Fruit fly (Drosophila melanogaster) whole organism, embryonic: ENCODE results near the gene Frmd5.

ENCODE experiments used
- Atf-2 ChIP-seq: fragments of 200-800 bp; sonication (Bioruptor generic); optimal IDR thresholded peaks from 2 replicates; lab custom pipeline; 2016; ENCODE audit warnings: missing biosample characterization, missing genetic modification characterization
- Awh ChIP-seq: fragments of 200-800 bp; sonication (Bioruptor generic); IDR thresholded peaks from 2 replicates; pipeline ENCODE4, ENCODE4 v1.3.6; 2022; ENCODE audit warnings: missing biosample characterization, missing genetic modification characterization
- CG10959 ChIP-seq: fragments of 200-800 bp; sonication (Bioruptor generic); IDR thresholded peaks from 2 replicates; pipeline ENCODE4 v1.3.6; 2022; ENCODE audit warnings: missing biosample characterization, missing genetic modification characterization
- CG11560 ChIP-seq: fragments of 200-800 bp; sonication (Bioruptor generic); IDR thresholded peaks from 3 replicates; pipeline ENCODE4 v1.3.6; 2022; ENCODE audit warnings: missing biosample characterization, missing genetic modification characterization
- CG13775 ChIP-seq: fragments of 200-800 bp; sonication (Bioruptor generic); optimal IDR thresholded peaks from 3 replicates; lab custom pipeline; 2017; ENCODE audit warnings: missing biosample characterization, mild to moderate bottlenecking, missing genetic modification characterization
- CG14965 ChIP-seq: fragments of 200-800 bp; sonication (Bioruptor generic); optimal IDR thresholded peaks from 2 replicates; lab custom pipeline; 2016; ENCODE audit warnings: missing biosample characterization, missing genetic modification characterization, borderline replicate concordance
- CG17361 ChIP-seq: fragments of 200-800 bp; sonication (Bioruptor generic); IDR thresholded peaks from 3 replicates; pipeline ENCODE4 v1.3.6; 2022; ENCODE audit warnings: missing biosample characterization, missing genetic modification characterization
- CG17568 ChIP-seq: fragments of 200-800 bp; sonication (Bioruptor generic); optimal IDR thresholded peaks from 2 replicates; lab custom pipeline; 2018; ENCODE audit warnings: missing biosample characterization, mild to moderate bottlenecking, missing genetic modification characterization, moderate library complexity
- CG17912 ChIP-seq: fragments of 200-800 bp; sonication (Bioruptor generic); optimal IDR thresholded peaks from 2 replicates; lab custom pipeline; 2018; ENCODE audit warnings: missing biosample characterization, mild to moderate bottlenecking, missing genetic modification characterization
- CG31388 ChIP-seq: fragments of 200-800 bp; sonication (Bioruptor generic); optimal IDR thresholded peaks from 2 replicates; lab custom pipeline; 2016; ENCODE audit warnings: missing biosample characterization, missing genetic modification characterization
- CG31441 ChIP-seq: fragments of 200-800 bp; sonication (Bioruptor generic); IDR thresholded peaks from 2 replicates; pipeline ENCODE4 v1.3.6; 2022; ENCODE audit warnings: missing biosample characterization, missing genetic modification characterization
- CG42726 ChIP-seq: fragments of 200-800 bp; sonication (Bioruptor generic); IDR thresholded peaks from 2 replicates; pipeline ENCODE4 v1.3.6; 2022; ENCODE audit warnings: missing biosample characterization, missing genetic modification characterization; ENCODE audit not compliant: partially characterized antibody
- CG5953 ChIP-seq: fragments of 200-800 bp; sonication (Bioruptor generic); IDR thresholded peaks from 2 replicates; pipeline ENCODE4 v1.3.6; 2022; ENCODE audit warnings: missing biosample characterization, missing genetic modification characterization
- CG6813 ChIP-seq: fragments of 200-800 bp; sonication (Bioruptor generic); optimal IDR thresholded peaks from 2 replicates; lab custom pipeline; 2017; ENCODE audit warnings: missing biosample characterization, missing genetic modification characterization, mild to moderate bottlenecking, moderate library complexity, missing genetic modification reagents
- CG7372 ChIP-seq: fragments of 200-800 bp; sonication (Bioruptor generic); IDR thresholded peaks from 2 replicates; pipeline ENCODE4 v1.3.6; 2022; ENCODE audit warnings: missing biosample characterization, missing genetic modification characterization
- CG7839 ChIP-seq: fragments of 200-800 bp; sonication (Bioruptor generic); optimal IDR thresholded peaks from 3 replicates; lab custom pipeline; 2018; ENCODE audit warnings: missing biosample characterization, mild to moderate bottlenecking, missing genetic modification characterization, moderate library complexity
- D19A ChIP-seq: fragments of 200-800 bp; optimal IDR thresholded peaks from 3 replicates; lab custom pipeline; 2019; ENCODE audit warnings: missing biosample characterization, mild to moderate bottlenecking, missing genetic modification characterization, moderate library complexity
- Dp ChIP-seq: fragments of 200-800 bp; sonication (Bioruptor generic); optimal IDR thresholded peaks from 2 replicates; lab custom pipeline; 2018; ENCODE audit warnings: missing biosample characterization, mild to moderate bottlenecking, missing genetic modification characterization, moderate library complexity
- Meics ChIP-seq: fragments of 200-800 bp; sonication (Bioruptor generic); optimal IDR thresholded peaks from 2 replicates; lab custom pipeline; 2017; ENCODE audit warnings: missing biosample characterization, mild to moderate bottlenecking, missing genetic modification characterization
- Oaz ChIP-seq: fragments of 200-800 bp; sonication (Bioruptor generic); IDR thresholded peaks from 2 replicates; pipeline ENCODE4 v1.3.6; 2022; ENCODE audit warnings: missing biosample characterization, missing genetic modification characterization
- Sox102F ChIP-seq: fragments of 200-800 bp; sonication (Bioruptor generic); optimal IDR thresholded peaks from 2 replicates; lab custom pipeline; 2018; ENCODE audit warnings: missing biosample characterization, mild to moderate bottlenecking, missing genetic modification characterization, moderate library complexity
- TFAM ChIP-seq: fragments of 200-800 bp; sonication (Bioruptor generic); optimal IDR thresholded peaks from 2 replicates; lab custom pipeline; 2017; ENCODE audit warnings: missing biosample characterization, missing genetic modification characterization, inconsistent platforms
- Trl ChIP-seq, 3 experiments: fragments of >200 bp in 2 of 3; fragments of 200-800 bp in 1 of 3; sonication (Bioruptor generic) in 1 of 3; optimal IDR thresholded peaks; 2 replicates in 1 of 3; 3 replicates in 2 of 3; lab custom pipeline; 2016 to 2017; ENCODE audit warnings: missing biosample characterization in 1 of 3, missing genetic modification characterization in 1 of 3
- ash1 ChIP-seq: fragments of 200-800 bp; sonication (Bioruptor generic); optimal IDR thresholded peaks from 2 replicates; lab custom pipeline; 2018; ENCODE audit warnings: missing biosample characterization, mild to moderate bottlenecking, missing genetic modification characterization
- br ChIP-seq: fragments of >200 bp; optimal IDR thresholded peaks from 2 replicates; lab custom pipeline; 2017
- cato ChIP-seq: fragments of 200-800 bp; sonication (Bioruptor generic); optimal IDR thresholded peaks from 2 replicates; lab custom pipeline; 2016; ENCODE audit warnings: missing biosample characterization, missing genetic modification characterization, borderline replicate concordance
- chif ChIP-seq, 2 experiments: fragments of 200-800 bp; sonication (Bioruptor generic); optimal IDR thresholded peaks; 3 replicates each; lab custom pipeline; 2016; ENCODE audit warnings: missing biosample characterization in 2 of 2, missing genetic modification characterization in 2 of 2
- danr ChIP-seq: fragments of 200-800 bp; sonication (Bioruptor generic); IDR thresholded peaks from 2 replicates; pipeline ENCODE4 v1.3.6; 2022; ENCODE audit warnings: missing biosample characterization, missing genetic modification characterization
- dmrt99B ChIP-seq: fragments of 200-800 bp; sonication (Bioruptor generic); optimal IDR thresholded peaks from 2 replicates; lab custom pipeline; 2018; ENCODE audit warnings: missing biosample characterization, mild to moderate bottlenecking, missing genetic modification characterization, moderate library complexity
- ewg ChIP-seq: fragments of 200-800 bp; sonication (Bioruptor generic); optimal IDR thresholded peaks from 3 replicates; lab custom pipeline; 2017; ENCODE audit warnings: mild to moderate bottlenecking, missing biosample characterization, missing genetic modification reagents, missing genetic modification characterization
- fd3F ChIP-seq: fragments of 200-800 bp; sonication (Bioruptor generic); optimal IDR thresholded peaks from 2 replicates; lab custom pipeline; 2018; ENCODE audit warnings: missing biosample characterization, mild to moderate bottlenecking, missing genetic modification characterization, moderate library complexity
- fd96Cb ChIP-seq: fragments of 200-800 bp; sonication (Bioruptor generic); optimal IDR thresholded peaks from 2 replicates; lab custom pipeline; 2018; ENCODE audit warnings: missing biosample characterization, mild to moderate bottlenecking, missing genetic modification characterization, moderate library complexity
- fru ChIP-seq: fragments of >200 bp; optimal IDR thresholded peaks from 2 replicates; lab custom pipeline; 2017
- gce ChIP-seq: fragments of 200-800 bp; sonication (Bioruptor generic); IDR thresholded peaks from 3 replicates; pipeline ENCODE4 v1.3.6; 2022; ENCODE audit warnings: missing biosample characterization, missing genetic modification characterization
- gem ChIP-seq: fragments of 200-800 bp; sonication (Bioruptor generic); optimal IDR thresholded peaks from 2 replicates; lab custom pipeline; 2019; ENCODE audit warnings: missing biosample characterization, mild to moderate bottlenecking, missing genetic modification characterization, moderate library complexity
- gfzf ChIP-seq: fragments of 200-800 bp; sonication (Bioruptor generic); optimal IDR thresholded peaks from 2 replicates; lab custom pipeline; 2016; ENCODE audit warnings: missing biosample characterization, mild to moderate bottlenecking, missing genetic modification characterization, moderate library complexity
- hbn ChIP-seq: fragments of 200-800 bp; sonication (Bioruptor generic); IDR thresholded peaks from 2 replicates; pipeline ENCODE4 v1.3.6; 2022; ENCODE audit warnings: missing biosample characterization, missing genetic modification characterization; ENCODE audit not compliant: partially characterized antibody
- hth ChIP-seq: fragments of >200 bp; optimal IDR thresholded peaks from 2 replicates; lab custom pipeline; 2017; ENCODE audit warnings: inconsistent platforms
- inv ChIP-seq: fragments of 200-800 bp; sonication (Bioruptor generic); IDR thresholded peaks from 2 replicates; pipeline ENCODE4 v1.3.6; 2022; ENCODE audit warnings: missing biosample characterization, missing genetic modification characterization; ENCODE audit not compliant: partially characterized antibody
- kni ChIP-seq: fragments of 200-800 bp; sonication (Bioruptor generic); optimal IDR thresholded peaks from 3 replicates; lab custom pipeline; 2017; ENCODE audit warnings: mild to moderate bottlenecking, missing biosample characterization, missing genetic modification reagents, missing genetic modification characterization
- maf-S ChIP-seq: fragments of 200-800 bp; sonication (Bioruptor generic); optimal IDR thresholded peaks from 2 replicates; lab custom pipeline; 2016; ENCODE audit warnings: missing biosample characterization, missing genetic modification characterization
- pho ChIP-seq: fragments of 200-800 bp; sonication (Bioruptor generic); optimal IDR thresholded peaks from 2 replicates; lab custom pipeline; 2016; ENCODE audit warnings: missing biosample characterization, missing genetic modification characterization
- so ChIP-seq: fragments of 200-800 bp; sonication (Bioruptor generic); IDR thresholded peaks from 3 replicates; pipeline ENCODE4 v1.3.6; 2022; ENCODE audit warnings: missing biosample characterization, missing genetic modification characterization
- ssp ChIP-seq: fragments of 200-800 bp; sonication (Bioruptor generic); IDR thresholded peaks from 2 replicates; pipeline ENCODE4 v1.3.6; 2022; ENCODE audit warnings: missing biosample characterization, missing genetic modification characterization
- tap ChIP-seq: fragments of 200-800 bp; optimal IDR thresholded peaks from 3 replicates; lab custom pipeline; 2019; ENCODE audit warnings: missing biosample characterization, mild to moderate bottlenecking, missing genetic modification characterization, moderate library complexity
- twi ChIP-seq: fragments of 200-800 bp; optimal IDR thresholded peaks from 2 replicates; lab custom pipeline; 2019; ENCODE audit warnings: missing biosample characterization, mild to moderate bottlenecking, missing genetic modification characterization, moderate library complexity
- tx ChIP-seq: fragments of 200-800 bp; sonication (Bioruptor generic); optimal IDR thresholded peaks from 2 replicates; lab custom pipeline; 2016; ENCODE audit warnings: missing biosample characterization, missing genetic modification characterization
- unpg ChIP-seq: fragments of 200-800 bp; sonication (Bioruptor generic); optimal IDR thresholded peaks from 3 replicates; lab custom pipeline; 2018; ENCODE audit warnings: missing biosample characterization, mild to moderate bottlenecking, missing genetic modification characterization, moderate library complexity
- vnd ChIP-seq: fragments of 200-800 bp; sonication (Bioruptor generic); IDR thresholded peaks from 3 replicates; pipeline ENCODE4 v1.3.6; 2022; ENCODE audit warnings: missing biosample characterization, missing genetic modification characterization; ENCODE audit not compliant: partially characterized antibody

Gene Frmd5

DNA sequence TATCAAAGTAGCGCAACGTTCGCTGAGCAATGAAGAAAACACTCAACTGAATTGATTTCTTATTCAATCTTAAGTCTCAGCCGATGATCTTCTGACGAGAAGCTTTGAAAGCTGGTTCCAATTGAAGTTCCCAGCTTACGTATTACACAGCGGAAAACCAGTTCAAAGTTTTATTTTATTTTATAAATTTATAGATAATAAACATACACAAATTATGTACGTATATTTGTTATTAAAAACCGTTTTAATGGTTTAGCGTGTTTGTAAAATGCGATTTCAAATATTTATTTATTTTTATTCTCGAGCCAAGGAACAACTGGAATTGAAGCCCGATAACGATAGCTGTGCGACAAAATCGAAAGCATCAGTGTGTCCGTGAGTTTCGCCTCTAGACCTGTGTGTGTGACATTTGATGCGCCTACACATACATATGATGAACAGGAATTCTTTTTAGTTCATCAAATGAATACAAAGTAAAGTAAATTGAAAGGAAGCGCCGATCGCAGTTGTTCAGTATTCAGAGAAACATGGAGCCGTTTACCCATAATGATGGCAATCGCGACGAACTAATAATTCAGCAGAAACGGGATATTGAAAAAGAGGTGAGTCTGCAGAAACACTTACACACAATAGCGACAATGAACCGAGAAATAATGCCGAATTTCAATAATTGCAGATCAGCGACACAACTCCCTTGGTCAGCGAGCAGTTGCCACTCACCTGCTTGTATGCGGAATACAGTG lies 37.6 kb upstream of the Frmd5 start, which contains the start of the genes CG5390 and CG4968 (continued):
- no peak for TF ChIP-seq ash1 (GFP tag; lab: Kevin White, UChicago)
- no peak for TF ChIP-seq tx (GFP tag; lab: Kevin White, UChicago)
- no peak for TF ChIP-seq CG6813 (GFP tag; lab: Kevin White, UChicago)
- TF ChIP-seq fru (lab: Kevin White, UChicago): no peak
- TF ChIP-seq pho: peak; percentile 41
- peak; percentile 58 for TF ChIP-seq Dp
- peak; percentile 49; the same call in 1 of the 2 replicates for TF ChIP-seq danr
- TF ChIP-seq tap (tag; lab: Kevin White, UChicago): no peak
- no peak for TF ChIP-seq hbn (GFP tag; lab: Robert Waterston, UW)
- TF ChIP-seq ssp: 0 out of 2 replicates have a peak, but pooled peaks have one; percentile 17
- TF ChIP-seq br (lab: Kevin White, UChicago): no peak
- TF ChIP-seq CG17361: peak; percentile 62; the same call in 2 of the 3 replicates
- peak; percentile 78 for TF ChIP-seq Meics (GFP tag; lab: Kevin White, UChicago)
- TF ChIP-seq Awh: peak; percentile 11; the same call in 1 of the 2 replicates
- no peak for TF ChIP-seq CG31388 (GFP tag; lab: Kevin White, UChicago)
- no peak for TF ChIP-seq maf-S
- TF ChIP-seq fd96Cb (tag; lab: Kevin White, UChicago): peak; percentile 50
- TF ChIP-seq CG17568 (GFP tag; lab: Kevin White, UChicago): peak; percentile 57
- no peak for TF ChIP-seq vnd
- TF ChIP-seq CG7372: peak; percentile 66
- TF ChIP-seq CG42726 (GFP tag; lab: Robert Waterston, UW): no peak
- no peak for TF ChIP-seq kni (GFP tag; lab: Kevin White, UChicago)
- no peak for TF ChIP-seq hth (lab: Kevin White, UChicago)
- no peak for TF ChIP-seq Sox102F (GFP tag; lab: Kevin White, UChicago)
- TF ChIP-seq TFAM: no peak
- TF ChIP-seq gce: peak; percentile 53; the same call in 1 of the 3 replicates
- peak; percentile 33 for TF ChIP-seq gfzf (GFP tag; lab: Kevin White, UChicago)
- peak; percentile 19 for TF ChIP-seq cato
- 0 out of 2 replicates have a peak, but pooled peaks have one; percentile 45 for TF ChIP-seq CG5953 (GFP tag; lab: Robert Waterston, UW)
- no peak for TF ChIP-seq Trl (optimal IDR thresholded peaks at IDR 0.05; lab: Kevin White, UChicago)
- TF ChIP-seq Trl (GFP tag; optimal IDR thresholded peaks at IDR 0.05; lab: Kevin White, UChicago): no peak
- peak; percentile 62 for TF ChIP-seq fd3F
- TF ChIP-seq twi (tag; lab: Kevin White, UChicago): peak; percentile 43
- TF ChIP-seq inv (GFP tag; lab: Robert Waterston, UW): no peak
- TF ChIP-seq gem (tag; lab: Kevin White, UChicago): peak; percentile 87
- no peak for TF ChIP-seq D19A (tag; lab: Kevin White, UChicago)
- TF ChIP-seq CG11560 (tag; lab: Robert Waterston, UW): no peak
- TF ChIP-seq CG7839 (tag; lab: Kevin White, UChicago): no peak
- peak; percentile 81 for TF ChIP-seq unpg
- TF ChIP-seq CG14965 (GFP tag; lab: Kevin White, UChicago): no peak
- TF ChIP-seq CG13775 (GFP tag; lab: Kevin White, UChicago): peak; percentile 55
- no peak for TF ChIP-seq Oaz (GFP tag; lab: Robert Waterston, UW)
- peak; percentile 38 for TF ChIP-seq ewg (GFP tag; lab: Kevin White, UChicago)
- TF ChIP-seq CG31441 (GFP tag; lab: Robert Waterston, UW): peak; percentile 80; the same call in 1 of the 2 replicates
- peak; percentile 57; the same call in 1 of the 3 replicates for TF ChIP-seq so (GFP tag; lab: Robert Waterston, UW)
- TF ChIP-seq Atf-2: no peak
- no peak for TF ChIP-seq CG10959
- no peak for TF ChIP-seq dmrt99B (tag; lab: Kevin White, UChicago)
- TF ChIP-seq CG17912 (GFP tag; lab: Kevin White, UChicago): no peak
- no peak for TF ChIP-seq chif (GFP tag; optimal IDR thresholded peaks at IDR 0.05; lab: Kevin White, UChicago)
